Worm (Caenorhabditis elegans) whole organism, late embryonic: ENCODE measurements around the gene ZK262.20.

Source experiments
- C08G9.2 ChIP-seq: sonication (generic microtip); optimal IDR thresholded peaks from 2 replicates; lab custom pipeline; 2016; ENCODE audit warnings: mild to moderate bottlenecking, missing genetic modification characterization, moderate library complexity, missing compliant biosample characterization
- F13H6.1 ChIP-seq: sonication (generic microtip); optimal IDR thresholded peaks from 2 replicates; lab custom pipeline; 2016; ENCODE audit warnings: missing genetic modification characterization, missing compliant biosample characterization
- K09A11.1 ChIP-seq: sonication (generic microtip); optimal IDR thresholded peaks from 2 replicates; lab custom pipeline; 2017; ENCODE audit warnings: antibody characterized with exemption, mild to moderate bottlenecking, missing genetic modification characterization, missing compliant biosample characterization; ENCODE audit not compliant: insufficient read depth
- T23F11.4 ChIP-seq: fragments of 200-800 bp; sonication (Bioruptor generic); optimal IDR thresholded peaks from 2 replicates; lab custom pipeline; 2018; ENCODE audit warnings: mild to moderate bottlenecking, missing genetic modification characterization, missing compliant biosample characterization
- ahr-1 ChIP-seq: sonication (generic microtip); optimal IDR thresholded peaks from 2 replicates; lab custom pipeline; 2016; ENCODE audit warnings: missing genetic modification characterization, missing compliant biosample characterization
- ama-1 ChIP-seq: fragments of 150-350 bp; optimal IDR thresholded peaks from 2 replicates; lab custom pipeline; 2014
- ceh-2 ChIP-seq: sonication (generic microtip); optimal IDR thresholded peaks from 2 replicates; lab custom pipeline; 2016; ENCODE audit warnings: missing genotype, missing genetic modification characterization, missing compliant biosample characterization
- ceh-22 ChIP-seq: sonication (generic microtip); optimal IDR thresholded peaks from 2 replicates; lab custom pipeline; 2017; ENCODE audit warnings: missing biosample characterization, missing genetic modification characterization
- ceh-24 ChIP-seq: sonication (generic microtip); optimal IDR thresholded peaks from 2 replicates; lab custom pipeline; 2016; ENCODE audit warnings: mild to moderate bottlenecking, missing genetic modification characterization, missing compliant biosample characterization
- ceh-34 ChIP-seq: sonication (generic microtip); optimal IDR thresholded peaks from 2 replicates; lab custom pipeline; 2016; ENCODE audit warnings: mild to moderate bottlenecking, missing genetic modification characterization, missing compliant biosample characterization
- ceh-48 ChIP-seq: sonication (generic microtip); optimal IDR thresholded peaks from 2 replicates; lab custom pipeline; 2016; ENCODE audit warnings: missing genetic modification characterization, inconsistent platforms, missing compliant biosample characterization
- dve-1 ChIP-seq: sonication (generic microtip); optimal IDR thresholded peaks from 2 replicates; lab custom pipeline; 2017; ENCODE audit warnings: antibody characterized with exemption, mild to moderate bottlenecking, missing genetic modification characterization, missing compliant biosample characterization
- elt-2 ChIP-seq: sonication (generic microtip); optimal IDR thresholded peaks from 2 replicates; lab custom pipeline; 2016; ENCODE audit warnings: missing genetic modification reagents, missing genetic modification characterization, missing compliant biosample characterization
- elt-4 ChIP-seq: sonication (generic microtip); optimal IDR thresholded peaks from 2 replicates; lab custom pipeline; 2016; ENCODE audit warnings: missing genetic modification characterization, missing compliant biosample characterization
- fax-1 ChIP-seq: sonication (generic microtip); optimal IDR thresholded peaks from 2 replicates; lab custom pipeline; 2016; ENCODE audit warnings: missing genotype, missing genetic modification characterization, missing compliant biosample characterization
- hlh-13 ChIP-seq: fragments of 200-800 bp; sonication (Bioruptor generic); optimal IDR thresholded peaks from 2 replicates; lab custom pipeline; 2018; ENCODE audit warnings: mild to moderate bottlenecking, missing genetic modification characterization, missing compliant biosample characterization
- hlh-15 ChIP-seq: sonication (generic microtip); optimal IDR thresholded peaks from 2 replicates; lab custom pipeline; 2016; ENCODE audit warnings: missing genetic modification characterization, missing compliant biosample characterization
- hlh-30 ChIP-seq: sonication (generic microtip); optimal IDR thresholded peaks from 2 replicates; lab custom pipeline; 2017; ENCODE audit warnings: antibody characterized with exemption, missing genetic modification characterization, missing compliant biosample characterization; ENCODE audit not compliant: insufficient read depth
- hlh-8 ChIP-seq: sonication (generic microtip); optimal IDR thresholded peaks from 2 replicates; lab custom pipeline; 2016; ENCODE audit warnings: missing genotype, missing genetic modification characterization, missing compliant biosample characterization
- lin-11 ChIP-seq: fragments of 200-800 bp; sonication (Bioruptor generic); optimal IDR thresholded peaks from 2 replicates; lab custom pipeline; 2018; ENCODE audit warnings: mild to moderate bottlenecking, missing genetic modification characterization, missing compliant biosample characterization
- madf-2 ChIP-seq: sonication (generic microtip); optimal IDR thresholded peaks from 2 replicates; lab custom pipeline; 2017; ENCODE audit warnings: missing genetic modification characterization, missing compliant biosample characterization
- mec-3 ChIP-seq: sonication (generic microtip); optimal IDR thresholded peaks from 2 replicates; lab custom pipeline; 2016; ENCODE audit warnings: borderline replicate concordance, missing genetic modification characterization, missing compliant biosample characterization
- nhr-11 ChIP-seq: fragments of 150-350 bp; optimal IDR thresholded peaks from 2 replicates; lab custom pipeline; 2014; ENCODE audit warnings: missing biosample characterization, missing genetic modification characterization
- nhr-232 ChIP-seq: sonication (generic microtip); optimal IDR thresholded peaks from 2 replicates; lab custom pipeline; 2016; ENCODE audit warnings: missing genetic modification characterization, missing compliant biosample characterization
- npax-4 ChIP-seq: sonication (generic microtip); optimal IDR thresholded peaks from 2 replicates; lab custom pipeline; 2016; ENCODE audit warnings: missing genetic modification characterization, missing compliant biosample characterization
- pat-9 ChIP-seq: fragments of 200-800 bp; sonication (Bioruptor generic); optimal IDR thresholded peaks from 2 replicates; lab custom pipeline; 2018; ENCODE audit warnings: mild to moderate bottlenecking, missing genetic modification characterization, moderate library complexity, missing compliant biosample characterization
- pros-1 ChIP-seq: fragments of 150-350 bp; optimal IDR thresholded peaks from 2 replicates; lab custom pipeline; 2014; ENCODE audit warnings: missing biosample characterization, missing genetic modification reagents, missing genetic modification characterization
- rnt-1 ChIP-seq: sonication (generic microtip); optimal IDR thresholded peaks from 2 replicates; lab custom pipeline; 2016; ENCODE audit warnings: missing genetic modification characterization, missing compliant biosample characterization
- sox-2 ChIP-seq: fragments of 200-800 bp; sonication (Bioruptor generic); IDR thresholded peaks from 2 replicates; pipeline ENCODE4 v1.3.6; 2022; ENCODE audit warnings: missing genetic modification reagents, missing genetic modification characterization, missing compliant biosample characterization
- sox-4 ChIP-seq: sonication (generic microtip); optimal IDR thresholded peaks from 2 replicates; lab custom pipeline; 2017; ENCODE audit warnings: mild to moderate bottlenecking, missing genetic modification characterization, inconsistent platforms, missing compliant biosample characterization
- tbx-2 ChIP-seq: sonication (generic microtip); optimal IDR thresholded peaks from 2 replicates; lab custom pipeline; 2016; ENCODE audit warnings: missing genetic modification characterization, missing compliant biosample characterization
- tbx-7 ChIP-seq: sonication (generic microtip); optimal IDR thresholded peaks from 2 replicates; lab custom pipeline; 2016; ENCODE audit warnings: missing genotype, missing genetic modification characterization, missing compliant biosample characterization
- unc-3 ChIP-seq, 2 experiments: fragments of 200-800 bp in 1 of 2; sonication (Bioruptor generic) in 1 of 2; sonication (generic microtip) in 1 of 2; conservative IDR thresholded peaks in 1 of 2; optimal IDR thresholded peaks in 1 of 2; 2 replicates each; pipeline versions ENCODE4 v1.3.6 to Lab custom; 2016 to 2022; ENCODE audit warnings: missing compliant biosample characterization in 2 of 2, missing genetic modification characterization in 2 of 2, missing genetic modification reagents in 1 of 2
- unc-42 ChIP-seq: sonication (generic microtip); optimal IDR thresholded peaks from 2 replicates; lab custom pipeline; 2016; ENCODE audit warnings: missing genotype, missing genetic modification characterization, missing compliant biosample characterization
- unc-55 ChIP-seq: sonication (generic microtip); optimal IDR thresholded peaks from 2 replicates; lab custom pipeline; 2017; ENCODE audit warnings: missing biosample characterization, missing genetic modification reagents, missing genetic modification characterization
- zip-5 ChIP-seq: sonication (generic microtip); optimal IDR thresholded peaks from 2 replicates; lab custom pipeline; 2016; ENCODE audit warnings: missing genetic modification characterization, missing compliant biosample characterization
- ztf-16 ChIP-seq: sonication (generic microtip); optimal IDR thresholded peaks from 2 replicates; lab custom pipeline; 2017; ENCODE audit warnings: missing genetic modification characterization, missing compliant biosample characterization

Gene ZK262.20

DNA sequence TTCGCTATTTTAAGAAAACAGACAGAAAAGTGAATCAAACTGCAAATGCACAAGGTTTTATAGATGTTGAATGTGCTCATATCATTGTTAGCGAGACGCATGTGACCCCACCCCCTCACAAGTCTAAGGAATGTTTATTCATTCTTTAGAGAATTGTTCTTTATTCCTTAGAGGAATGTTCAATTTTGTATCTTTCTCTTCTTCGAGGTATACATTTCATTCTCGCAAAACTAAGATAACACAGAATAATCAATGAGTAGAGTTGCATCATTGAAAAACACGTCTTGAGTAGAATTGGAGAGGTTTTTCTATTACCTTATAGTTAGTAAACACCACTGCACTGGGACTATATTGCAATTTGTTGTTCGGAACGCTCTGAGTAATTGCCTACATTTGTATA lies at the start of gene ZK262.20:
Gene ZK262.20 (minus strand): TSS at position 101 of the 400 bp plus-strand sequence.
- TF ChIP-seq tbx-2 (tag; lab: Kevin White, UChicago), result no peak
- no peak for TF ChIP-seq zip-5 (tag; lab: Kevin White, UChicago)
- no peak for TF ChIP-seq unc-3 (GFP tag; conservative IDR thresholded peaks at IDR 0.05; lab: Robert Waterston, UW)
- TF ChIP-seq unc-3 (tag; optimal IDR thresholded peaks at IDR 0.05; lab: Kevin White, UChicago), result no peak
- TF ChIP-seq sox-2, result no peak
- no peak for TF ChIP-seq hlh-30 (tag; lab: Kevin White, UChicago)
- no peak for TF ChIP-seq tbx-7
- no peak for TF ChIP-seq ama-1 (lab: Kevin White, UChicago)

DNA sequence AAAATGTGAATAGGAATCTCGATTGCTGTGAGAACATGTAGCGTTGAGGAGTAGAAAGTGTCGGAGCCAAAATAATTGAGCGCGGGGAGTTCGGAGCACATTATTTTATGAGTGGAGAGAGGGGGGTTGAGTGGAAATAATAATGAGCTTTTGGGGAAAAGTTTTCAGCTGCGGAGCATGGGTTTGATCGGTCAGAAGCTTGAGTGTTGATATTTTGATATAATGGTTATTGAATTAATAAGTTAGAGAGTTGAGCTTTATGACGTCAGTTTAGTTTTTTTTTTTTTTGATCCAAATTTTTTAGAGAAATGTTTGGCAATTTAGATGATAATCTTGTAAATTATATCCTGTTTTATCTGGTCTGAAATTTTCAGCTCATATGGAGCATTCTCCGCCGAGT lies 45.4 kb upstream of the ZK262.20 start, which contains the start of gene srh-178:
Gene srh-178 (minus strand): TSS at position 101 of the 400 bp plus-strand sequence.
- TF ChIP-seq madf-2 (tag; lab: Kevin White, UChicago), result no peak
- TF ChIP-seq nhr-11 (tag; lab: Kevin White, UChicago), result no peak
- TF ChIP-seq sox-4 (tag; lab: Kevin White, UChicago), result no peak
- TF ChIP-seq fax-1 (tag; lab: Kevin White, UChicago), result no peak
- TF ChIP-seq ceh-22 (tag; lab: Kevin White, UChicago), result no peak
- no peak for TF ChIP-seq unc-3 (GFP tag; conservative IDR thresholded peaks at IDR 0.05; lab: Robert Waterston, UW)
- TF ChIP-seq unc-3 (tag; optimal IDR thresholded peaks at IDR 0.05; lab: Kevin White, UChicago), result no peak
- TF ChIP-seq elt-4 (tag; lab: Kevin White, UChicago), result no peak
- no peak for TF ChIP-seq elt-2 (tag; lab: Kevin White, UChicago)
- no peak for TF ChIP-seq dve-1
- no peak for TF ChIP-seq npax-4 (tag; lab: Kevin White, UChicago)
- TF ChIP-seq unc-42 (tag; lab: Kevin White, UChicago), result no peak

DNA sequence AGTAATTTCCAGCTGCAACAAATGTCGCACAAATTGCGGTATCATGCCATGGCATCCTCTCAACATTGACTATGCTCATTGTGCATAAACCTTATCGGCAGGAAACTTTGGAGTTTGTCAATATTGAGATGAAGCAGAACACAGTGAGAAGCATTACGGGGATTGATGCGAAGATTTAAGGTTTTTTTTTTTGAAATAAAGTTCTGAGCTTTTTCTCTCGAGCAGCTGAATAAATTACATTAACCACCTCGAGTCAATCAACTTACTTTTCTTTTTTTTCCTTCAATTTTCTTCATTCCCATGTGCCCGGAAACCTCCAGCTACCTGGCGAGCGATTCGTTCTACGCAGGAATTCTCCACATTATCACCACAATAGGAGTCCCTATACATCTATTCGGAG lies 41.2 kb upstream of the ZK262.20 start, which contains the start of gene srh-179:
Gene srh-179 (plus strand): TSS at position 301 of the 400 bp plus-strand sequence.
- TF ChIP-seq nhr-232 (tag; lab: Kevin White, UChicago), result no peak
- TF ChIP-seq pros-1 (tag; lab: Kevin White, UChicago), result no peak
- TF ChIP-seq pat-9, result no peak
- no peak for TF ChIP-seq T23F11.4
- TF ChIP-seq K09A11.1 (tag; lab: Kevin White, UChicago), result no peak
- TF ChIP-seq ceh-34, result no peak
- TF ChIP-seq elt-4 (tag; lab: Kevin White, UChicago), result no peak
- TF ChIP-seq tbx-2 (tag; lab: Kevin White, UChicago), result no peak
- TF ChIP-seq zip-5 (tag; lab: Kevin White, UChicago), result no peak
- TF ChIP-seq hlh-13, result no peak
- TF ChIP-seq F13H6.1 (tag; lab: Kevin White, UChicago), result no peak
- TF ChIP-seq hlh-8 (tag; lab: Kevin White, UChicago), result no peak
- TF ChIP-seq ceh-2 (tag; lab: Kevin White, UChicago), result no peak
- no peak for TF ChIP-seq hlh-15
- TF ChIP-seq sox-2, result no peak
- TF ChIP-seq mec-3 (tag; lab: Kevin White, UChicago), result no peak
- TF ChIP-seq C08G9.2 (tag; lab: Kevin White, UChicago), result no peak
- no peak for TF ChIP-seq ztf-16 (tag; lab: Kevin White, UChicago)
- no peak for TF ChIP-seq ahr-1 (tag; lab: Kevin White, UChicago)
- no peak for TF ChIP-seq unc-55 (GFP tag; lab: Kevin White, UChicago)

DNA sequence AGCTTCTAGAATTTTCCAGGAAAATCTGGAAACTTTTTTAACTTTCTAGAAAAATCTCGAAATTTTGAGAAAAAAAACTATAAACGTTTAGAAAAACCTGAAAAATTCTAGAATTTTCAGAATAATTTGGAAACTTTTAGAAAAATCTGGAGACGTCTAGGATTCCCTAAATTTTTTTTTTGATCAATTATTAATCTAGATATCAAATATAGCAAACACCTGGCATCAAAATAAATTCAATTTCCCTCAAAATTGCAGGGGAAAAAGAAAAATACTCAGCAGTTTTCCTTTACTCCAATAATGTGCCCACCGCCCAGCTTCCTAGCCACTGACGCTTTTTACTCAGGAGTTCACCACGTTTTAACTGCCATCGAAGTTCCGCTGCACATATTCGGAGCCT lies 39.4 kb upstream of the ZK262.20 start, which contains the start of gene srh-181:
Gene srh-181 (plus strand): TSS at position 301 of the 400 bp plus-strand sequence.
- TF ChIP-seq ceh-48 (no peak), ceh-24 (tag; lab: Kevin White, UChicago) (no peak), lin-11 (no peak), rnt-1 (no peak)
